Worm (Caenorhabditis elegans): ENCODE measurements around the gene F20A1.8.

DNA sequence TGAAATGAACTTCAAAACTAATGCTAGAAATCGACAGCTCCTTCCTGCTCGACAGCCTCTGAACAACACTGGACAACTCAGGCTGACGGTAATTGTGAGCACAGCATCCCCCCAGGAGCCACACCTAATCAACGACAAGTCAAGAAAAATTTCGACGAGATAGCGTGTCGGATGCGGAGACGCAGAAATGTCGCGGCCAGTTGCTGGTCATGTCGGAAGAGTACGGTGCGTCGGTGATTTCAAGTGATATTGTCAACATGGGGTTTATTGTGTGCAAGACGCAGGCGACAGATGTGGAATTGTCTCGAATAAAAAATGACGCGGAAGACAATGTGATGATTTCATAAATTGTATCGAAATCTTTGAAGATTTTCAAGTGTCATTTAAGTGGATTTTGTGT lies 10.9 kb downstream of the F20A1.8 start, which contains the start of gene twk-11:
- TF ChIP-seq ama-1 (optimal IDR thresholded peaks at IDR 0.05) (no peak), hnd-1 (tag; optimal IDR thresholded peaks at IDR 0.05) (no peak), ceh-13 (GFP tag; optimal IDR thresholded peaks at IDR 0.05) (no peak), flt-1 (GFP tag; IDR thresholded peaks at IDR 0.05) (no peak), hmg-4 (GFP tag; optimal IDR thresholded peaks at IDR 0.05) (no peak), tbx-37 (GFP tag; conservative IDR thresholded peaks at IDR 0.05) (no peak), tra-4 (tag; optimal IDR thresholded peaks at IDR 0.05) (no peak), F13C5.2 (tag; optimal IDR thresholded peaks at IDR 0.05) (no peak), sea-1 (GFP tag; conservative IDR thresholded peaks at IDR 0.05) (no peak)
